Fruit fly (Drosophila melanogaster): ENCODE measurements around the gene Prx1.

The Prx1 gene

dm6 chr3L:15188735-15189134, 18.9 kb upstream of the Prx1 start (continued):
- TF ChIP-seq Sox102F (GFP tag; optimal IDR thresholded peaks at IDR 0.05) = peak; percentile 54
- TF ChIP-seq acj6 (GFP tag; optimal IDR thresholded peaks at IDR 0.05) = peak; percentile 44
- peak; percentile 39 for TF ChIP-seq Eip75B (GFP tag; optimal IDR thresholded peaks at IDR 0.05)
- no peak for TF ChIP-seq CG6276 (GFP tag; optimal IDR thresholded peaks at IDR 0.05)
- no peak for TF ChIP-seq OdsH (GFP tag; optimal IDR thresholded peaks at IDR 0.05)
- TF ChIP-seq CG16779 (tag; optimal IDR thresholded peaks at IDR 0.05) = no peak
- peak; percentile 40 for TF ChIP-seq Smox (GFP tag; optimal IDR thresholded peaks at IDR 0.05)
- TF ChIP-seq dac (GFP tag; optimal IDR thresholded peaks at IDR 0.05) = no peak
- TF ChIP-seq net (GFP tag; optimal IDR thresholded peaks at IDR 0.05) = no peak
- no peak for TF ChIP-seq CG11762 (GFP tag; optimal IDR thresholded peaks at IDR 0.05; ENCODE audit: insufficient read depth)
- TF ChIP-seq Ets21C (GFP tag; optimal IDR thresholded peaks at IDR 0.05) = peak; percentile 42
- peak; percentile 46 for TF ChIP-seq Hr39 (GFP tag; optimal IDR thresholded peaks at IDR 0.05)
- no peak for TF ChIP-seq CG6163 (GFP tag; IDR thresholded peaks at IDR 0.05)
- TF ChIP-seq CG32006 (GFP tag; optimal IDR thresholded peaks at IDR 0.05) = no peak
- TF ChIP-seq lz (GFP tag; optimal IDR thresholded peaks at IDR 0.05) = peak; percentile 18
- TF ChIP-seq CG34406 (GFP tag; optimal IDR thresholded peaks at IDR 0.05) = no peak
- TF ChIP-seq CG8319 (GFP tag; optimal IDR thresholded peaks at IDR 0.05) = no peak
- no peak for TF ChIP-seq CG9139 (GFP tag; optimal IDR thresholded peaks at IDR 0.05)
- no peak for TF ChIP-seq CG6808 (GFP tag; optimal IDR thresholded peaks at IDR 0.05)
- TF ChIP-seq achi (GFP tag; optimal IDR thresholded peaks at IDR 0.05) = no peak
- TF ChIP-seq CG3032 (tag; optimal IDR thresholded peaks at IDR 0.05) = no peak
- TF ChIP-seq fd85E (GFP tag; optimal IDR thresholded peaks at IDR 0.05) = no peak

dm6 chr3L:15189707-15190106, 17.9 kb upstream of the Prx1 start:
- TF ChIP-seq Sox102F (GFP tag; optimal IDR thresholded peaks at IDR 0.05) = no peak
- peak; percentile 12 for TF ChIP-seq achi (GFP tag; optimal IDR thresholded peaks at IDR 0.05)
- peak; percentile 75 for TF ChIP-seq Eip78C (GFP tag)
- TF ChIP-seq Hr4 (GFP tag; optimal IDR thresholded peaks at IDR 0.05) = no peak
- TF ChIP-seq CG10669 (GFP tag; optimal IDR thresholded peaks at IDR 0.05) = no peak
- no peak for TF ChIP-seq pdm3 (GFP tag; optimal IDR thresholded peaks at IDR 0.05)
- no peak for TF ChIP-seq Sox14 (GFP tag; optimal IDR thresholded peaks at IDR 0.05)
- peak in 1 of 2 experiments; percentile 31 for TF ChIP-seq salr (GFP tag; optimal IDR thresholded peaks at IDR 0.05)
- TF ChIP-seq CG32006 (GFP tag; optimal IDR thresholded peaks at IDR 0.05) = peak; percentile 13
- TF ChIP-seq Lpt (GFP tag; optimal IDR thresholded peaks at IDR 0.05) = no peak
- TF ChIP-seq CG11762 (GFP tag; optimal IDR thresholded peaks at IDR 0.05; ENCODE audit: insufficient read depth) = no peak
- peak; percentile 6 for TF ChIP-seq Met (GFP tag; optimal IDR thresholded peaks at IDR 0.05)

- TF ChIP-seq CG6854 (GFP tag; optimal IDR thresholded peaks at IDR 0.05) (no peak), cyc (GFP tag; optimal IDR thresholded peaks at IDR 0.05) (no peak), CG1621 (tag; optimal IDR thresholded peaks at IDR 0.05) (no peak), pdm3 (GFP tag; optimal IDR thresholded peaks at IDR 0.05) (peak; percentile 1), Met (GFP tag; optimal IDR thresholded peaks at IDR 0.05) (peak; percentile 18), OdsH (GFP tag; optimal IDR thresholded peaks at IDR 0.05) (no peak), Sox14 (GFP tag; optimal IDR thresholded peaks at IDR 0.05) (peak; percentile 20), Hr39 (GFP tag; optimal IDR thresholded peaks at IDR 0.05) (no peak), Gug (GFP tag; IDR thresholded peaks at IDR 0.05) (no peak), CG7368 (GFP tag; optimal IDR thresholded peaks at IDR 0.05) (peak; percentile 29), acj6 (GFP tag; optimal IDR thresholded peaks at IDR 0.05) (no peak), net (GFP tag; optimal IDR thresholded peaks at IDR 0.05) (no peak), Hr38 (GFP tag; optimal IDR thresholded peaks at IDR 0.05) (no peak), Hr4 (GFP tag; optimal IDR thresholded peaks at IDR 0.05) (peak; percentile 36), ss (GFP tag; optimal IDR thresholded peaks at IDR 0.05) (no peak), CG6276 (GFP tag; optimal IDR thresholded peaks at IDR 0.05) (no peak), CG16779 (tag; optimal IDR thresholded peaks at IDR 0.05) (no peak), CG6792 (GFP tag; optimal IDR thresholded peaks at IDR 0.05) (no peak), CG9139 (GFP tag; optimal IDR thresholded peaks at IDR 0.05) (no peak), fd85E (GFP tag; optimal IDR thresholded peaks at IDR 0.05) (no peak), esn (GFP tag; optimal IDR thresholded peaks at IDR 0.05) (peak; percentile 27), CG11762 (GFP tag; optimal IDR thresholded peaks at IDR 0.05; ENCODE audit: insufficient read depth) (no peak), Eip78C (GFP tag) (peak; percentile 77), spab (GFP tag; optimal IDR thresholded peaks at IDR 0.05) (no peak), CG31627 (GFP tag; optimal IDR thresholded peaks at IDR 0.05) (no peak), CG34406 (GFP tag; optimal IDR thresholded peaks at IDR 0.05) (no peak), Sox102F (GFP tag; optimal IDR thresholded peaks at IDR 0.05) (no peak), Eip75B (GFP tag; optimal IDR thresholded peaks at IDR 0.05) (no peak), CG8632 (GFP tag; optimal IDR thresholded peaks at IDR 0.05) (no peak), eg (GFP tag; IDR thresholded peaks at IDR 0.05) (no peak), Smox (GFP tag; optimal IDR thresholded peaks at IDR 0.05) (peak; percentile 24), Eip93F (GFP tag; optimal IDR thresholded peaks at IDR 0.05) (no peak), svp (GFP tag) (peak; percentile 18), salr (GFP tag; optimal IDR thresholded peaks at IDR 0.05) (peak in 1 of 2 experiments; percentile 12), vri (GFP tag; optimal IDR thresholded peaks at IDR 0.05) (no peak)
Measured at dm6 chr3L:15192172-15192571, 15.5 kb upstream of the Prx1 start.

Measured in whole organism, prepupa.